Fruit fly (Drosophila melanogaster) whole organism, embryonic: ENCODE data around the gene CG31109.

Experiments used
- BEAF-32 ChIP-seq: fragments of 200-800 bp; sonication (Bioruptor generic); optimal IDR thresholded peaks from 3 replicates; lab custom pipeline; 2017; ENCODE audit warnings: missing biosample characterization, missing genetic modification characterization, mild to moderate bottlenecking, moderate library complexity, missing genetic modification reagents
- CG10462 ChIP-seq: fragments of 200-800 bp; sonication (Bioruptor generic); optimal IDR thresholded peaks from 2 replicates; lab custom pipeline; 2016; ENCODE audit warnings: missing biosample characterization, missing genetic modification characterization
- CG11695 ChIP-seq: fragments of 200-800 bp; sonication (Bioruptor generic); IDR thresholded peaks from 3 replicates; pipeline ENCODE4 v1.3.6; 2022; ENCODE audit warnings: missing biosample characterization, missing genetic modification characterization
- CG12744 ChIP-seq: fragments of 200-800 bp; sonication (Bioruptor generic); optimal IDR thresholded peaks from 2 replicates; lab custom pipeline; 2016; ENCODE audit warnings: missing biosample characterization, missing genetic modification characterization
- CG17829 ChIP-seq: fragments of 200-800 bp; optimal IDR thresholded peaks from 2 replicates; lab custom pipeline; 2019; ENCODE audit warnings: missing biosample characterization, mild to moderate bottlenecking, missing genetic modification characterization, moderate library complexity
- CG2120 ChIP-seq: fragments of 200-800 bp; sonication (Bioruptor generic); optimal IDR thresholded peaks from 3 replicates; lab custom pipeline; 2016; ENCODE audit warnings: missing biosample characterization, missing genetic modification characterization
- CG32772 ChIP-seq: fragments of 200-800 bp; sonication (Bioruptor generic); IDR thresholded peaks from 2 replicates; pipeline ENCODE4 v1.3.6; 2022; ENCODE audit warnings: missing biosample characterization, missing genetic modification characterization
- CG34224 ChIP-seq: fragments of 200-800 bp; sonication (Bioruptor generic); IDR thresholded peaks from 3 replicates; pipeline ENCODE4 v1.3.6; 2022; ENCODE audit warnings: missing biosample characterization, missing genetic modification characterization; ENCODE audit not compliant: partially characterized antibody
- CG34376 ChIP-seq: fragments of 200-800 bp; sonication (Bioruptor generic); optimal IDR thresholded peaks from 2 replicates; lab custom pipeline; 2018; ENCODE audit warnings: missing biosample characterization, mild to moderate bottlenecking, missing genetic modification characterization
- CG3847 ChIP-seq: fragments of 200-800 bp; sonication (Bioruptor generic); IDR thresholded peaks from 2 replicates; pipeline ENCODE4 v1.3.6; 2022; ENCODE audit warnings: missing biosample characterization, missing genetic modification characterization
- CG4360 ChIP-seq: fragments of 200-800 bp; sonication (Bioruptor generic); IDR thresholded peaks from 2 replicates; pipeline ENCODE4 v1.3.6; 2022; ENCODE audit warnings: missing biosample characterization, missing genetic modification characterization
- CG6689 ChIP-seq: fragments of 200-800 bp; sonication (Bioruptor generic); IDR thresholded peaks from 2 replicates; pipeline ENCODE4 v1.3.6; 2022; ENCODE audit warnings: missing biosample characterization, missing genetic modification characterization
- CG6765 ChIP-seq: fragments of 200-800 bp; sonication (Bioruptor generic); optimal IDR thresholded peaks from 3 replicates; lab custom pipeline; 2017; ENCODE audit warnings: missing biosample characterization, mild to moderate bottlenecking, missing genetic modification characterization
- CG7372 ChIP-seq: fragments of 200-800 bp; sonication (Bioruptor generic); IDR thresholded peaks from 2 replicates; pipeline ENCODE4 v1.3.6; 2022; ENCODE audit warnings: missing biosample characterization, missing genetic modification characterization
- CG7556 ChIP-seq: fragments of 200-800 bp; sonication (Bioruptor generic); optimal IDR thresholded peaks from 2 replicates; lab custom pipeline; 2017; ENCODE audit warnings: missing biosample characterization, mild to moderate bottlenecking, missing genetic modification characterization
- CG8089 ChIP-seq: fragments of 200-800 bp; sonication (Bioruptor generic); optimal IDR thresholded peaks from 3 replicates; lab custom pipeline; 2016; ENCODE audit warnings: missing biosample characterization, missing genetic modification characterization
- CG8290 ChIP-seq, 3 experiments: fragments of 200-800 bp; sonication (Bioruptor generic); optimal IDR thresholded peaks; 2 replicates each; lab custom pipeline; 2016 to 2019; ENCODE audit warnings: missing biosample characterization in 3 of 3, missing genetic modification characterization in 3 of 3, mild to moderate bottlenecking in 2 of 3, moderate library complexity in 1 of 3
- CG9215 ChIP-seq: fragments of 200-800 bp; sonication (Bioruptor generic); IDR thresholded peaks from 2 replicates; pipeline ENCODE4 v1.3.6; 2022; ENCODE audit warnings: missing biosample characterization, missing genetic modification characterization
- CG9932 ChIP-seq: fragments of 200-800 bp; sonication (Bioruptor generic); IDR thresholded peaks from 2 replicates; pipeline ENCODE4 v1.3.6; 2022; ENCODE audit warnings: missing biosample characterization, missing genetic modification characterization
- Dfd ChIP-seq, 2 experiments: fragments of >200 bp; optimal IDR thresholded peaks; 2 replicates each; lab custom pipeline; 2017; ENCODE audit warnings: missing biosample characterization in 2 of 2, missing genetic modification characterization in 2 of 2
- Fer2 ChIP-seq: fragments of 200-800 bp; sonication (Bioruptor generic); optimal IDR thresholded peaks from 2 replicates; lab custom pipeline; 2018; ENCODE audit warnings: missing biosample characterization, mild to moderate bottlenecking, missing genetic modification characterization, moderate library complexity
- Fer3 ChIP-seq: fragments of 200-800 bp; sonication (Bioruptor generic); optimal IDR thresholded peaks from 2 replicates; lab custom pipeline; 2018; ENCODE audit warnings: missing biosample characterization, mild to moderate bottlenecking, missing genetic modification characterization, moderate library complexity
- Hey ChIP-seq: fragments of 200-800 bp; sonication (Bioruptor generic); optimal IDR thresholded peaks from 3 replicates; lab custom pipeline; 2018; ENCODE audit warnings: missing biosample characterization, mild to moderate bottlenecking, missing genetic modification characterization
- Lim3 ChIP-seq: fragments of 200-800 bp; sonication (Bioruptor generic); IDR thresholded peaks from 2 replicates; pipeline ENCODE4 v1.3.6; 2022; ENCODE audit warnings: missing biosample characterization, missing genetic modification characterization
- Myb ChIP-seq: fragments of 200-800 bp; sonication (Bioruptor generic); optimal IDR thresholded peaks from 2 replicates; lab custom pipeline; 2016; ENCODE audit warnings: missing biosample characterization, missing genetic modification characterization
- NC2α ChIP-seq: fragments of 200-800 bp; sonication (Bioruptor generic); optimal IDR thresholded peaks from 2 replicates; lab custom pipeline; 2016; ENCODE audit warnings: missing biosample characterization, missing genetic modification characterization
- Nf-YA ChIP-seq: fragments of 200-800 bp; sonication (Bioruptor generic); IDR thresholded peaks from 2 replicates; pipeline ENCODE4 v1.3.6; 2022; ENCODE audit warnings: missing biosample characterization, missing genetic modification characterization
- PHDP ChIP-seq: fragments of 200-800 bp; sonication (Bioruptor generic); optimal IDR thresholded peaks from 3 replicates; lab custom pipeline; 2018; ENCODE audit warnings: missing biosample characterization, mild to moderate bottlenecking, missing genetic modification characterization, moderate library complexity
- Pdp1 ChIP-seq, 2 experiments: fragments of 200-800 bp; sonication (Bioruptor generic); optimal IDR thresholded peaks; 3 replicates each; lab custom pipeline; 2016; ENCODE audit warnings: missing biosample characterization in 2 of 2, missing genetic modification characterization in 2 of 2, mild to moderate bottlenecking in 1 of 2, moderate library complexity in 1 of 2
- Poxn ChIP-seq: fragments of 200-800 bp; sonication (Bioruptor generic); IDR thresholded peaks from 2 replicates; pipeline ENCODE4 v1.3.6; 2022; ENCODE audit warnings: missing biosample characterization, missing genetic modification characterization
- Sry-δ ChIP-seq: fragments of 200-800 bp; sonication (Bioruptor generic); optimal IDR thresholded peaks from 2 replicates; lab custom pipeline; 2016; ENCODE audit warnings: missing biosample characterization, missing genetic modification characterization
- ap ChIP-seq: fragments of 200-800 bp; sonication (Bioruptor generic); IDR thresholded peaks from 2 replicates; pipeline ENCODE4 v1.3.6; 2022; ENCODE audit warnings: missing biosample characterization, missing genetic modification characterization
- bigmax ChIP-seq: fragments of 200-800 bp; sonication (Bioruptor generic); optimal IDR thresholded peaks from 2 replicates; lab custom pipeline; 2018; ENCODE audit warnings: missing biosample characterization, mild to moderate bottlenecking, missing genetic modification characterization
- bowl ChIP-seq: fragments of 200-800 bp; sonication (Bioruptor generic); IDR thresholded peaks from 2 replicates; pipeline ENCODE4 v1.3.6; 2022; ENCODE audit warnings: missing biosample characterization, missing genetic modification characterization
- croc ChIP-seq: fragments of 200-800 bp; sonication (Bioruptor generic); conservative IDR thresholded peaks from 3 replicates; pipeline ENCODE4 v1.3.6; 2022; ENCODE audit warnings: missing biosample characterization, missing genetic modification characterization
- fd64A ChIP-seq: fragments of 200-800 bp; sonication (Bioruptor generic); optimal IDR thresholded peaks from 3 replicates; lab custom pipeline; 2018; ENCODE audit warnings: missing biosample characterization, mild to moderate bottlenecking, missing genetic modification characterization
- fu2 ChIP-seq: fragments of 200-800 bp; sonication (Bioruptor generic); optimal IDR thresholded peaks from 2 replicates; lab custom pipeline; 2016; ENCODE audit warnings: missing biosample characterization, missing genetic modification characterization
- gce ChIP-seq: fragments of 200-800 bp; sonication (Bioruptor generic); IDR thresholded peaks from 3 replicates; pipeline ENCODE4 v1.3.6; 2022; ENCODE audit warnings: missing biosample characterization, missing genetic modification characterization
- grau ChIP-seq: fragments of 200-800 bp; optimal IDR thresholded peaks from 3 replicates; lab custom pipeline; 2019; ENCODE audit warnings: missing biosample characterization, mild to moderate bottlenecking, missing genetic modification characterization, moderate library complexity
- grn ChIP-seq: fragments of 200-800 bp; sonication (Bioruptor generic); optimal IDR thresholded peaks from 3 replicates; lab custom pipeline; 2017; ENCODE audit warnings: missing biosample characterization, missing genetic modification characterization
- inv ChIP-seq: fragments of 200-800 bp; sonication (Bioruptor generic); IDR thresholded peaks from 2 replicates; pipeline ENCODE4 v1.3.6; 2022; ENCODE audit warnings: missing biosample characterization, missing genetic modification characterization; ENCODE audit not compliant: partially characterized antibody
- jigr1 ChIP-seq: fragments of 200-800 bp; sonication (Bioruptor generic); IDR thresholded peaks from 3 replicates; pipeline ENCODE4 v1.3.6; 2022; ENCODE audit warnings: missing biosample characterization, missing genetic modification characterization
- kni ChIP-seq: fragments of 200-800 bp; sonication (Bioruptor generic); optimal IDR thresholded peaks from 3 replicates; lab custom pipeline; 2017; ENCODE audit warnings: mild to moderate bottlenecking, missing biosample characterization, missing genetic modification reagents, missing genetic modification characterization
- lab ChIP-seq: fragments of 200-800 bp; sonication (Bioruptor generic); optimal IDR thresholded peaks from 3 replicates; lab custom pipeline; 2017; ENCODE audit warnings: missing biosample characterization, missing genetic modification characterization, mild to moderate bottlenecking, moderate library complexity, missing genetic modification reagents
- maf-S ChIP-seq: fragments of 200-800 bp; sonication (Bioruptor generic); optimal IDR thresholded peaks from 2 replicates; lab custom pipeline; 2016; ENCODE audit warnings: missing biosample characterization, missing genetic modification characterization
- run ChIP-seq: fragments of 200-800 bp; sonication (Bioruptor generic); optimal IDR thresholded peaks from 3 replicates; lab custom pipeline; 2018; ENCODE audit warnings: missing biosample characterization, mild to moderate bottlenecking, missing genetic modification characterization
- schlank ChIP-seq: fragments of 200-800 bp; sonication (Bioruptor generic); optimal IDR thresholded peaks from 2 replicates; lab custom pipeline; 2018; ENCODE audit warnings: missing biosample characterization, mild to moderate bottlenecking, missing genetic modification characterization
- sd ChIP-seq: fragments of 200-800 bp; sonication (Bioruptor generic); optimal IDR thresholded peaks from 3 replicates; lab custom pipeline; 2018; ENCODE audit warnings: missing biosample characterization, mild to moderate bottlenecking, missing genetic modification characterization, moderate library complexity
- tll ChIP-seq, 2 experiments: fragments of 200-800 bp in 1 of 2; fragments of >200 bp in 1 of 2; sonication (Bioruptor generic) in 1 of 2; optimal IDR thresholded peaks; 2 replicates each; lab custom pipeline; 2017 to 2019; ENCODE audit warnings: missing biosample characterization in 2 of 2, missing genetic modification characterization in 2 of 2, mild to moderate bottlenecking in 1 of 2, moderate library complexity in 1 of 2
- z ChIP-seq: fragments of 200-800 bp; sonication (Bioruptor generic); IDR thresholded peaks from 3 replicates; pipeline ENCODE4 v1.3.6; 2022; ENCODE audit warnings: missing biosample characterization, missing genetic modification characterization
- zfh2 ChIP-seq: fragments of 200-800 bp; sonication (Bioruptor generic); optimal IDR thresholded peaks from 2 replicates; lab custom pipeline; 2016; ENCODE audit warnings: missing biosample characterization, missing genetic modification characterization

Gene CG31109

dm6 chr3R:25051441-25052097 lies 2.9 kb downstream of the CG31109 start:
- TF ChIP-seq Myb (no peak), sd (peak; percentile 93), CG7556 (GFP tag; lab: Kevin White, UChicago) (no peak), grn (GFP tag; lab: Kevin White, UChicago) (peak; percentile 18), CG34376 (GFP tag; lab: Kevin White, UChicago) (peak; percentile 43), kni (GFP tag; lab: Kevin White, UChicago) (no peak), Nf-YA (GFP tag; lab: Robert Waterston, UW) (no peak), CG9932 (no peak), Fer2 (tag; lab: Kevin White, UChicago) (no peak), Poxn (GFP tag; lab: Robert Waterston, UW) (no peak), z (GFP tag; lab: Robert Waterston, UW) (no peak), Lim3 (GFP tag; lab: Robert Waterston, UW) (no peak), Sry-δ (GFP tag; lab: Kevin White, UChicago) (no peak), CG8290 (GFP tag; optimal IDR thresholded peaks at IDR 0.05; lab: Kevin White, UChicago) (no peak), CG8290 (tag; optimal IDR thresholded peaks at IDR 0.05; lab: Kevin White, UChicago) (peak in 1 of 2 experiments; percentile 23), BEAF-32 (GFP tag; lab: Kevin White, UChicago) (no peak), CG6689 (GFP tag; lab: Robert Waterston, UW) (no peak), run (tag; lab: Kevin White, UChicago) (no peak), lab (peak; percentile 39), CG34224 (GFP tag; lab: Robert Waterston, UW) (no peak), Dfd (GFP tag; optimal IDR thresholded peaks at IDR 0.05; lab: Kevin White, UChicago) (no peak), Pdp1 (GFP tag; optimal IDR thresholded peaks at IDR 0.05; lab: Kevin White, UChicago) (peak in 1 of 2 experiments; percentile 86), PHDP (tag; lab: Kevin White, UChicago) (peak; percentile 16), jigr1 (no peak), fd64A (no peak), schlank (tag; lab: Kevin White, UChicago) (no peak), bowl (GFP tag; lab: Robert Waterston, UW) (no peak), fu2 (GFP tag; lab: Kevin White, UChicago) (no peak), Hey (tag; lab: Kevin White, UChicago) (peak; percentile 50), maf-S (GFP tag; lab: Kevin White, UChicago) (no peak), CG4360 (GFP tag; lab: Robert Waterston, UW) (no peak), CG8089 (GFP tag; lab: Kevin White, UChicago) (no peak), CG32772 (GFP tag; lab: Robert Waterston, UW) (no peak), ap (no peak), CG12744 (GFP tag; lab: Kevin White, UChicago) (no peak), bigmax (GFP tag; lab: Kevin White, UChicago) (no peak), tll (GFP tag; optimal IDR thresholded peaks at IDR 0.05; lab: Kevin White, UChicago) (no peak), NC2α (no peak), zfh2 (GFP tag; lab: Kevin White, UChicago) (no peak), CG17829 (no peak), grau (tag; lab: Kevin White, UChicago) (no peak), croc (GFP tag; lab: Robert Waterston, UW) (no peak), CG6765 (GFP tag; lab: Kevin White, UChicago) (no peak), gce (no peak), CG7372 (GFP tag; lab: Robert Waterston, UW) (no peak), CG3847 (GFP tag; lab: Robert Waterston, UW) (no peak), CG10462 (GFP tag; lab: Kevin White, UChicago) (no peak), inv (GFP tag; lab: Robert Waterston, UW) (no peak), CG2120 (GFP tag; lab: Kevin White, UChicago) (peak; percentile 30), CG9215 (GFP tag; lab: Robert Waterston, UW) (no peak), Fer3 (tag; lab: Kevin White, UChicago) (no peak), CG11695 (no peak)
